Fruit fly (Drosophila melanogaster): ENCODE measurements around the gene CG4935.

Gene CG4935

DNA sequence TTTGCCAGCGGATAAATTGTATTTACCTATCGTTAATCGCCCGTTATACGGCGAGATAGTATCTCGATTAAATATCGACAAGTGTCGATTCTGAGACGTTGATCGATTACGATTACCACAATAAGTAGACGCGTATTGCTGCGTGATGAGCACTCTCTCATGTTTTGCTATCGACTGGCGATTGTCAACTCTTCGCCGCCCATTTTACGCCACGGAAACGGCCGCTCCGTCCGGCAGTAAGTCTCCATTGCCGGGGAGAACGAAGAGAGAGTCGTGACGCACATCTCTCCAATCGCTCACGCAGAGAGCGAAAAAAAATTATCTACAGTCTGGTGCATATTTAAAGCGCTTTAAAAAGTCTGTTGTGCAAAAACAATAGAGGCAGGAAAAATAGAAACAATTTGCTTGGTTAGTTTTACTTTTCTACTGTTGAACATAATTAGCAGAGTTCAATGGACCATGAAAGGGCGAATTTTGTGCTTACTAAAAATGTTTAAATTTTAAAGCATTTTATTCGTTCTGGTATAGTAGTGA lies 10.3 kb upstream of the CG4935 start, which contains the start of gene CG46309 (continued):
- TF ChIP-seq CG7556 (GFP tag; optimal IDR thresholded peaks at IDR 0.05), result peak; percentile 50
- peak; percentile 33 for TF ChIP-seq CG13296 (GFP tag; optimal IDR thresholded peaks at IDR 0.05)
- no peak for TF ChIP-seq Sox102F (GFP tag; optimal IDR thresholded peaks at IDR 0.05)
- TF ChIP-seq sug (tag; optimal IDR thresholded peaks at IDR 0.05), result peak; percentile 12
- no peak for TF ChIP-seq lola (GFP tag; optimal IDR thresholded peaks at IDR 0.05)
- no peak for TF ChIP-seq gcm2 (GFP tag; optimal IDR thresholded peaks at IDR 0.05)
- no peak for TF ChIP-seq CG31441 (GFP tag; IDR thresholded peaks at IDR 0.05)
- TF ChIP-seq ftz-f1 (GFP tag; optimal IDR thresholded peaks at IDR 0.05), result no peak
- TF ChIP-seq Max (GFP tag; optimal IDR thresholded peaks at IDR 0.05), result no peak
- TF ChIP-seq CG10274 (GFP tag; optimal IDR thresholded peaks at IDR 0.05), result no peak
- no peak for TF ChIP-seq CG9876 (GFP tag; optimal IDR thresholded peaks at IDR 0.05)
- peak; percentile 60 for TF ChIP-seq grau (tag; optimal IDR thresholded peaks at IDR 0.05)
- TF ChIP-seq Dp (GFP tag; optimal IDR thresholded peaks at IDR 0.05), result peak; percentile 2
- TF ChIP-seq CG8089 (GFP tag; optimal IDR thresholded peaks at IDR 0.05), result no peak
- no peak for TF ChIP-seq CG7928 (GFP tag; optimal IDR thresholded peaks at IDR 0.05)
- no peak for TF ChIP-seq hkb (optimal IDR thresholded peaks at IDR 0.05)
- 0 out of 2 replicates have a peak, but pooled peaks have one; percentile 14 for TF ChIP-seq hkb (GFP tag; IDR thresholded peaks at IDR 0.05)
- no peak for TF ChIP-seq CG6654 (GFP tag; optimal IDR thresholded peaks at IDR 0.05)
- TF ChIP-seq ash1 (GFP tag; optimal IDR thresholded peaks at IDR 0.05), result no peak
- no peak for TF ChIP-seq Ravus (GFP tag; IDR thresholded peaks at IDR 0.05)
- peak; percentile 43 for TF ChIP-seq yki (optimal IDR thresholded peaks at IDR 0.05)
- no peak for TF ChIP-seq twi (tag; optimal IDR thresholded peaks at IDR 0.05)
- peak; percentile 44; the same call in 1 of the 2 replicates for TF ChIP-seq Xrp1 (GFP tag; IDR thresholded peaks at IDR 0.05)
- TF ChIP-seq CG3281 (GFP tag; optimal IDR thresholded peaks at IDR 0.05), result peak; percentile 52
- TF ChIP-seq CG3065 (GFP tag; optimal IDR thresholded peaks at IDR 0.05), result no peak
- TF ChIP-seq Bgb (GFP tag; IDR thresholded peaks at IDR 0.05; ENCODE audit: partially characterized antibody), result peak; percentile 94
- TF ChIP-seq Fer3 (tag; optimal IDR thresholded peaks at IDR 0.05), result peak; percentile 12
- TF ChIP-seq E2f1 (GFP tag; IDR thresholded peaks at IDR 0.05), result no peak
- TF ChIP-seq Awh (GFP tag; IDR thresholded peaks at IDR 0.05), result no peak
- no peak for TF ChIP-seq prd (optimal IDR thresholded peaks at IDR 0.05)
- TF ChIP-seq prd (GFP tag; IDR thresholded peaks at IDR 0.05), result no peak
- no peak for TF ChIP-seq CG7357 (GFP tag; IDR thresholded peaks at IDR 0.05)
- no peak for TF ChIP-seq Hey (tag; optimal IDR thresholded peaks at IDR 0.05)
- peak; percentile 96 for TF ChIP-seq stwl (tag; optimal IDR thresholded peaks at IDR 0.05)
- TF ChIP-seq CG30431 (GFP tag; optimal IDR thresholded peaks at IDR 0.05), result no peak
- TF ChIP-seq Ets97D (GFP tag; optimal IDR thresholded peaks at IDR 0.05), result peak; percentile 49
- TF ChIP-seq ato (GFP tag; IDR thresholded peaks at IDR 0.05; ENCODE audit: partially characterized antibody), result peak; percentile 98
- TF ChIP-seq Tbp (GFP tag; optimal IDR thresholded peaks at IDR 0.05), result no peak
- TF ChIP-seq CG15073 (GFP tag; optimal IDR thresholded peaks at IDR 0.05), result no peak
- peak in 1 of 2 experiments; percentile 31 for TF ChIP-seq Hr51 (GFP tag; optimal IDR thresholded peaks at IDR 0.05)
- TF ChIP-seq CG1647 (GFP tag; optimal IDR thresholded peaks at IDR 0.05), result no peak
- peak; percentile 1 to 49 for TF ChIP-seq dpn (GFP tag; optimal IDR thresholded peaks at IDR 0.05)
- no peak for TF ChIP-seq CG10431 (GFP tag; optimal IDR thresholded peaks at IDR 0.05)
- no peak for TF ChIP-seq seq (GFP tag; IDR thresholded peaks at IDR 0.05)
- peak; percentile 25 for TF ChIP-seq CG18619 (GFP tag; optimal IDR thresholded peaks at IDR 0.05)
- TF ChIP-seq dysf (GFP tag; IDR thresholded peaks at IDR 0.05), result no peak; the same call in 2 of the 3 replicates
- no peak for TF ChIP-seq nmo (GFP tag; optimal IDR thresholded peaks at IDR 0.05)
- no peak for TF ChIP-seq CG4617 (GFP tag; optimal IDR thresholded peaks at IDR 0.05; ENCODE audit: borderline replicate concordance)
- TF ChIP-seq Sox100B (GFP tag; optimal IDR thresholded peaks at IDR 0.05), result peak; percentile 33
- peak; percentile 70 for TF ChIP-seq CG17568 (GFP tag; optimal IDR thresholded peaks at IDR 0.05)
- TF ChIP-seq Camta (GFP tag; optimal IDR thresholded peaks at IDR 0.05), result peak; percentile 13
